Worm (Caenorhabditis elegans): Measurements from ENCODE around the gene pan-1.

The pan-1 gene

DNA sequence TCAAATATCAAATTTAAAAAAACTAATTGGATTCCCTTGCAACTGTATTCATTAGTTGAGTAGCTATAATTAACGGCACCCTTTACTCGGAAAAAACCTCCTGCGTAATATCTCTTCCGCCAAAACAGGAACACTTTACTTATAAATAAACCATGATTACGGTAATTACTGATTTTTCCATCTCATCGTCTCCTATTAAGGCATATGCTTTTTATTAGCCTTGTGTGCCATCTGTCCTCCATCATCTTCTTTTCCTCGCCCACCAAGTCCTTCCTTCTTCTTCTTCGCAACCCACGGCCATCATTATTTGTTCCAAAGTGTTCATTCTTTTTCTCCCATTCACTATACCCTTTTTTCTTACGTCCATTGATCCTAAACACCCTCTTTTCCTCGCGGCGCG is 43.1 kb upstream of the pan-1 start:
- TF ChIP-seq ceh-31 (tag; optimal IDR thresholded peaks at IDR 0.05) (peak; percentile 33), elt-2 (tag; optimal IDR thresholded peaks at IDR 0.05) (no peak), unc-42 (tag; optimal IDR thresholded peaks at IDR 0.05) (peak; percentile 36)

DNA sequence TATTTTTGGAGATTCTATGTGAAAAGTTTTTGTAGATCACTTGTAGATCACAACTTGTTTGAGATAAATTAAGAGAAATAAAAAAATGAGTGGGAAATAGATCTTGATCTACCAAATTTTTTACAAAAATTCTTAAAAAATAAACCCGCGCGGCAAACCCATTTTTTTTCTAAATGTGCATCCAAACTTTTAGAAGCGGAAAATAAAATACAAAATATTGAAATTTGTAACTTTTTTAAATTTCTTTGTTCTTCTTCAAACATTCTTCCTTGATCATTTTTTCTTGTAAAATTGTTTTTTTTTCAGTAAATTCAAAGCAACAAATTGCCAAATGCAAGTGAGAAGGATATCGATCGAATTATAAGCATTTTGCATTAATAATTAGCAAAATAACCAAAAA is 42.5 kb upstream of the pan-1 start, which contains the start of gene cdh-4:
Gene cdh-4, plus strand, starts transcription at position 301 of the 400 bp plus-strand sequence.
- TF ChIP-seq npax-4 (tag; optimal IDR thresholded peaks at IDR 0.05) (no peak), fkh-6 (tag; optimal IDR thresholded peaks at IDR 0.05) (no peak), dmd-4 (tag; optimal IDR thresholded peaks at IDR 0.05; ENCODE audit: borderline replicate concordance) (no peak), tbx-2 (tag; optimal IDR thresholded peaks at IDR 0.05) (no peak), ceh-48 (tag; optimal IDR thresholded peaks at IDR 0.05) (no peak), ceh-22 (tag; optimal IDR thresholded peaks at IDR 0.05) (no peak), tbx-7 (tag; optimal IDR thresholded peaks at IDR 0.05) (no peak), hlh-15 (tag; optimal IDR thresholded peaks at IDR 0.05) (no peak), sox-2 (GFP tag; IDR thresholded peaks at IDR 0.05) (no peak), pqm-1 (tag; optimal IDR thresholded peaks at IDR 0.05) (no peak), hlh-6 (tag; optimal IDR thresholded peaks at IDR 0.05) (no peak), lim-6 (tag; optimal IDR thresholded peaks at IDR 0.05) (no peak), ceh-9 (tag; optimal IDR thresholded peaks at IDR 0.05) (no peak)

DNA sequence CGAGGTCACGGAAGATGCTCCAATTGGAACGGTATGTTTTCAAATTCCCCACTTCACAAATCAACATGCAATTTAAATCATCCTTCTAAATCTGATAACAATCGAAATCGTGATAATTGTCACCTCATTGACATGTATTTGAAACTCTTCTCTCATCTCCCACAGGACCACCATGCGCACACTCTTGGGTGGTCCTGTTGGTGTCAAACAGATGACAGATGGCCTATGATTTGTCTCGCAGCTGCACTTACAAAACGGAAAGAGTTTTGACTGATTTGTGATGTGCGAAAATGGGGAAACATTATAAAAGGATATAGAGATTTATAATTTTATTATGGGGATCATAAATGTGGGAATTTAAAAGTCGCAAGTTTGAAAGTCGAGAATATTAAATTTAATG is 39.1 kb upstream of the pan-1 start:
- TF ChIP-seq ceh-48 (tag; optimal IDR thresholded peaks at IDR 0.05), result no peak
- peak; percentile 76 for TF ChIP-seq unc-55 (GFP tag; optimal IDR thresholded peaks at IDR 0.05)

DNA sequence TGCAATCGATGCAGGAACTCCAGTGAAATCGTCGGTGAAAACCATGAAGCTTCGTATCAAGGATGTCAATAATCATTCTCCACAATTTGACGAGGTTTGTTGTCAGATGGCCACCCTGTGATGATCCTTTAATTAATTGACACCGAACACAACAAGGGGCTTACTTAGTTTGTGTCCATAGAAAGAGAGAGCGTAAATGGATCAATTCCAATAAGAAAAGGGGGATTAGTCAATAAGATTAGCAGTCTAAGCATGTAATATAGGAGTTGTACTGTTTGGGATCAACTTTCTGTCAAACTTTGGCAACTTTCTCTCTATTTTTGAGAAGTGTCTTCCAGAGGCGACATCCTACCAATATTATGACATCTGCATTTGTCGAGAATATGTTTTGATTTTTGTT is 38.5 kb upstream of the pan-1 start:
- TF ChIP-seq unc-42 (tag; optimal IDR thresholded peaks at IDR 0.05) (peak; percentile 76), pat-9 (tag; optimal IDR thresholded peaks at IDR 0.05) (no peak)

DNA sequence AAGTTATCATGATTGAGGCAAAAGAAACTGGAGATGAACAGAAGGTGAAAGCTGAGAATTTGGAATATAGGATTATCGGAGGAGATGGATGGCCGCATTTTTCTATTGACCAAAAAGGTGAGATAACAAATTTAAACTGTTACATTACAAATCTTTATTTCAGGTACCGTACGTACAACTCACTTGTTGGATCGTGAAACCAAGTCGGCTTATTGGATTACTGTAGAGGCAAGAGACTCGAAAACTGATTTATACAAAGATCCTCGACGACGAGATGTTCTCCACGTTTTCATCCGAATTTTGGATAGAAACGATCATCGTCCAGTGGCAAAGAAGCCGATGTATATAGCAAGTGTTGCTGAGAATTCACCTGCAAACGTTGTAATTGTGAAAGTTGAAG is 36.5 kb upstream of the pan-1 start:
- TF ChIP-seq ama-1 (optimal IDR thresholded peaks at IDR 0.05) (no peak), tbx-7 (tag; optimal IDR thresholded peaks at IDR 0.05) (no peak), pax-1 (tag; optimal IDR thresholded peaks at IDR 0.05) (no peak), ceh-6 (GFP tag; optimal IDR thresholded peaks at IDR 0.05) (no peak), hlh-13 (GFP tag; optimal IDR thresholded peaks at IDR 0.05) (no peak), Y22D7AL.16 (tag; optimal IDR thresholded peaks at IDR 0.05) (no peak), ceh-19 (GFP tag; optimal IDR thresholded peaks at IDR 0.05) (no peak), ceh-18 (tag; optimal IDR thresholded peaks at IDR 0.05) (no peak), lim-6 (tag; optimal IDR thresholded peaks at IDR 0.05) (no peak), ceh-2 (tag; optimal IDR thresholded peaks at IDR 0.05) (no peak), mec-3 (tag; optimal IDR thresholded peaks at IDR 0.05; ENCODE audit: borderline replicate concordance) (no peak), gmeb-2 (tag; optimal IDR thresholded peaks at IDR 0.05) (no peak), nhr-11 (tag; optimal IDR thresholded peaks at IDR 0.05) (no peak), madf-2 (tag; optimal IDR thresholded peaks at IDR 0.05) (no peak)

DNA sequence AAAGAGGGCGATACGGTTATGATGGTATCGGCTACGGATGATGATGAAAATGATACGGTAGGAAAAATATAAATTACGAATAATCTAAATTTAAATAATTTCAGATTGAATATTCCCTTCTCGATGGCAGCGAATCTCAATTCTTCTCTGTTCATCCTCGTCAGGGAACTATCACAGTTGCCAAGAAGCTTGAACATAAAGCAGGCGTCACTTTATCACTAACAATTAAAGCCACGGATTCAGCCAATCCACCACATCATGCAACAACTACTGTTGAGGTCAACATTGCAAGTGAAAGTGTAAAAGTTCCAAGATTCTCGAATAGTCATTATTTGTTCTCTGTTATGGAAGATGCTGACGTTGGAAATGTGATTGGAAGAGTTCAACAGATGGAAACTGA is 31.6 kb upstream of the pan-1 start:
- no peak for TF ChIP-seq nfya-1 (tag; optimal IDR thresholded peaks at IDR 0.05)
- TF ChIP-seq pat-9 (tag; optimal IDR thresholded peaks at IDR 0.05), result no peak
- TF ChIP-seq npax-4 (tag; optimal IDR thresholded peaks at IDR 0.05), result no peak
- no peak for TF ChIP-seq sox-2 (GFP tag; IDR thresholded peaks at IDR 0.05)
- TF ChIP-seq ref-2 (tag; optimal IDR thresholded peaks at IDR 0.05), result no peak

DNA sequence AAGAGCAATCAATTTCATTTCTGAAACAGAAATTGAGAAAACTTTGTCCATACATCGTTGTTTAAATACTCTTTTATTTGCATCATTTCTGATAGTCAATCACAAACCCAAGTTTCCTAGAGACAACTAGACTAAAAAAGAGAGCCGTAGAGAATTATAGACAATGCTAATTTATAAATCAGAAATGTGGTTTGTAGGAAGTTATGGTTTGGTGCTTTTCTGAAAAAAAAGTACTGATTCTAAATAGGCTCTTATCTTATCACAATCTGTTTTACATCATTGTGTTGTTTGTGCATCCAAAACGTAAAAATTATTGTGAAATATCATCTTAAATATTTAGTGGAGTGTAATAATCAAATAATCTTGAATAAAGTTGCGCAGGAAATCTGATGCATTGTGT is 21.9 kb upstream of the pan-1 start, which contains the start of gene ugt-62:
Gene ugt-62, minus strand, starts transcription at position 20 of the 400 bp plus-strand sequence.
- TF ChIP-seq elt-2 (tag; optimal IDR thresholded peaks at IDR 0.05) (peak; percentile 30), ceh-31 (tag; optimal IDR thresholded peaks at IDR 0.05) (no peak)

Data from whole organism, late embryonic.